Worm (Caenorhabditis elegans) whole organism, L1 larva: Measurements from ENCODE around the gene C03B8.3.

ENCODE experiments used
- C04F5.9 ChIP-seq: sonication (generic microtip); optimal IDR thresholded peaks from 2 replicates; lab custom pipeline; 2016; ENCODE audit warnings: missing genetic modification characterization, missing compliant biosample characterization
- C34B4.2 ChIP-seq: sonication (generic microtip); optimal IDR thresholded peaks from 2 replicates; lab custom pipeline; 2017; ENCODE audit warnings: mild to moderate bottlenecking, missing genetic modification characterization, missing compliant biosample characterization
- F16B12.6 ChIP-seq: fragments of 150-350 bp; optimal IDR thresholded peaks from 2 replicates; lab custom pipeline; 2014; ENCODE audit warnings: missing biosample characterization, missing genetic modification characterization
- ama-1 ChIP-seq: fragments of 150-350 bp; optimal IDR thresholded peaks from 2 replicates; lab custom pipeline; 2014
- ceh-8 ChIP-seq: fragments of 200-800 bp; sonication (Bioruptor generic); optimal IDR thresholded peaks from 2 replicates; lab custom pipeline; 2018; ENCODE audit warnings: mild to moderate bottlenecking, missing genetic modification characterization, moderate library complexity, missing compliant biosample characterization
- ceh-90 ChIP-seq: sonication (generic microtip); optimal IDR thresholded peaks from 2 replicates; lab custom pipeline; 2016; ENCODE audit warnings: missing genetic modification characterization, missing compliant biosample characterization
- dpl-1 ChIP-seq, 3 experiments: fragments of 150-350 bp in 2 of 3; sonication (generic microtip) in 1 of 3; optimal IDR thresholded peaks; 2 replicates each; lab custom pipeline; 2014 to 2017; ENCODE audit warnings: missing biosample characterization in 3 of 3, missing genetic modification characterization in 3 of 3, missing genetic modification reagents in 3 of 3
- efl-1 ChIP-seq, 4 experiments: fragments of 150-350 bp; optimal IDR thresholded peaks in 3 of 4; peaks in 1 of 4; 1 replicate in 1 of 4; 2 replicates in 3 of 4; lab custom pipeline; 2014; ENCODE audit warnings: missing biosample characterization in 2 of 4, missing genetic modification characterization in 2 of 4, missing genetic modification reagents in 2 of 4
- efl-3 ChIP-seq: fragments of 200-800 bp; sonication (Bioruptor generic); optimal IDR thresholded peaks from 2 replicates; lab custom pipeline; 2018; ENCODE audit warnings: mild to moderate bottlenecking, missing genetic modification characterization, missing compliant biosample characterization
- egl-13 ChIP-seq: sonication (generic microtip); optimal IDR thresholded peaks from 2 replicates; lab custom pipeline; 2016; ENCODE audit warnings: missing genotype, missing genetic modification reagents, missing genetic modification characterization, missing compliant biosample characterization
- elt-2 ChIP-seq: sonication (generic microtip); optimal IDR thresholded peaks from 2 replicates; lab custom pipeline; 2016; ENCODE audit warnings: missing genetic modification characterization, mild to moderate bottlenecking, inconsistent platforms, missing compliant biosample characterization, missing genetic modification reagents
- fkh-10 ChIP-seq: sonication (generic microtip); optimal IDR thresholded peaks from 2 replicates; lab custom pipeline; 2017; ENCODE audit warnings: missing biosample characterization, missing genetic modification reagents, missing genetic modification characterization
- grh-1 ChIP-seq: fragments of 200-800 bp; sonication (Bioruptor generic); IDR thresholded peaks from 2 replicates; pipeline ENCODE4 v1.3.6; 2022; ENCODE audit warnings: missing genetic modification reagents, missing genetic modification characterization, missing compliant biosample characterization
- hlh-17 ChIP-seq: fragments of 200-800 bp; sonication (Bioruptor generic); optimal IDR thresholded peaks from 2 replicates; lab custom pipeline; 2018; ENCODE audit warnings: missing genetic modification characterization, mild to moderate bottlenecking, missing compliant biosample characterization, moderate library complexity, borderline replicate concordance
- hlh-4 ChIP-seq: sonication (generic microtip); optimal IDR thresholded peaks from 2 replicates; lab custom pipeline; 2016; ENCODE audit warnings: mild to moderate bottlenecking, missing genetic modification characterization, missing compliant biosample characterization
- hpl-2 ChIP-seq: fragments of 150-350 bp; optimal IDR thresholded peaks from 2 replicates; lab custom pipeline; 2014; ENCODE audit warnings: missing biosample characterization, missing genetic modification reagents, missing genetic modification characterization
- irx-1 ChIP-seq: sonication (generic microtip); optimal IDR thresholded peaks from 2 replicates; lab custom pipeline; 2016; ENCODE audit warnings: missing genetic modification characterization, missing compliant biosample characterization
- isw-1 ChIP-seq: fragments of 200-800 bp; sonication (Bioruptor generic); IDR thresholded peaks from 2 replicates; pipeline ENCODE4 v1.3.6; 2022; ENCODE audit warnings: missing genetic modification characterization, missing compliant biosample characterization
- lin-13 ChIP-seq: fragments of 150-350 bp; optimal IDR thresholded peaks from 2 replicates; lab custom pipeline; 2014; ENCODE audit warnings: missing biosample characterization, missing genetic modification reagents, missing genetic modification characterization
- lin-15B ChIP-seq: fragments of 150-350 bp; sonication (generic microtip); optimal IDR thresholded peaks from 3 replicates; lab custom pipeline; 2014; ENCODE audit warnings: missing biosample characterization, missing genetic modification characterization
- lir-3 ChIP-seq: sonication (generic microtip); optimal IDR thresholded peaks from 2 replicates; lab custom pipeline; 2016; ENCODE audit warnings: mild to moderate bottlenecking, missing genetic modification characterization, moderate library complexity, missing compliant biosample characterization; ENCODE audit not compliant: poor library complexity
- lsy-2 ChIP-seq, 2 experiments: fragments of 150-350 bp; optimal IDR thresholded peaks; 2 replicates each; lab custom pipeline; 2014; ENCODE audit warnings: missing biosample characterization in 2 of 2, missing genetic modification characterization in 2 of 2
- mab-9 ChIP-seq: fragments of 200-800 bp; sonication (Bioruptor generic); IDR thresholded peaks from 2 replicates; pipeline ENCODE4 v1.3.6; 2022; ENCODE audit warnings: missing genetic modification reagents, missing genetic modification characterization, missing compliant biosample characterization
- mdl-1 ChIP-seq, 2 experiments: fragments of 150-350 bp; optimal IDR thresholded peaks; 2 replicates each; lab custom pipeline; 2014 to 2017; ENCODE audit warnings: missing biosample characterization in 2 of 2, missing genetic modification characterization in 2 of 2, inconsistent platforms in 1 of 2
- nhr-12 ChIP-seq: sonication (generic microtip); optimal IDR thresholded peaks from 2 replicates; lab custom pipeline; 2017; ENCODE audit warnings: missing biosample characterization, missing genetic modification characterization
- nhr-19 ChIP-seq: fragments of 200-800 bp; sonication (Bioruptor generic); conservative IDR thresholded peaks from 2 replicates; pipeline ENCODE4 v1.3.6; 2022; ENCODE audit warnings: missing genetic modification characterization, missing compliant biosample characterization
- nhr-237 ChIP-seq: fragments of 150-350 bp; optimal IDR thresholded peaks from 2 replicates; lab custom pipeline; 2014; ENCODE audit warnings: missing biosample characterization, missing genetic modification characterization
- nhr-28 ChIP-seq: fragments of 150-350 bp; optimal IDR thresholded peaks from 2 replicates; lab custom pipeline; 2014; ENCODE audit warnings: missing biosample characterization, missing genetic modification characterization
- nhr-71 ChIP-seq: sonication (generic microtip); optimal IDR thresholded peaks from 2 replicates; lab custom pipeline; 2016; ENCODE audit warnings: mild to moderate bottlenecking, missing genetic modification characterization, moderate library complexity, missing compliant biosample characterization
- nhr-76 ChIP-seq: sonication (generic microtip); optimal IDR thresholded peaks from 2 replicates; lab custom pipeline; 2017; ENCODE audit warnings: missing biosample characterization, missing genetic modification characterization
- nhr-77 ChIP-seq: fragments of 150-350 bp; optimal IDR thresholded peaks from 2 replicates; lab custom pipeline; 2014; ENCODE audit warnings: missing biosample characterization, missing genetic modification characterization
- nhr-90 ChIP-seq: sonication (generic microtip); optimal IDR thresholded peaks from 2 replicates; lab custom pipeline; 2016; ENCODE audit warnings: mild to moderate bottlenecking, missing genetic modification characterization, missing compliant biosample characterization; ENCODE audit not compliant: poor library complexity
- pag-3 ChIP-seq: sonication (generic microtip); optimal IDR thresholded peaks from 2 replicates; lab custom pipeline; 2017; ENCODE audit warnings: missing genetic modification characterization, mild to moderate bottlenecking, missing compliant biosample characterization, antibody characterized with exemption, borderline replicate concordance; ENCODE audit not compliant: insufficient read depth
- pax-3 ChIP-seq: fragments of 200-800 bp; sonication (Bioruptor generic); optimal IDR thresholded peaks from 2 replicates; lab custom pipeline; 2018; ENCODE audit warnings: mild to moderate bottlenecking, missing genetic modification characterization, moderate library complexity, missing compliant biosample characterization
- pqm-1 ChIP-seq: sonication (generic microtip); optimal IDR thresholded peaks from 3 replicates; lab custom pipeline; 2017; ENCODE audit warnings: missing biosample characterization, missing genetic modification characterization
- rnt-1 ChIP-seq: sonication (generic microtip); optimal IDR thresholded peaks from 2 replicates; lab custom pipeline; 2016; ENCODE audit warnings: mild to moderate bottlenecking, missing genetic modification characterization, moderate library complexity, missing compliant biosample characterization
- snpc-4 ChIP-seq: fragments of 150-350 bp; optimal IDR thresholded peaks from 2 replicates; lab custom pipeline; 2014; ENCODE audit warnings: missing biosample characterization, missing genetic modification characterization
- snu-23 ChIP-seq: sonication (generic microtip); optimal IDR thresholded peaks from 2 replicates; lab custom pipeline; 2016; ENCODE audit warnings: missing genetic modification characterization, missing compliant biosample characterization
- sup-37 ChIP-seq: fragments of 200-800 bp; sonication (Bioruptor generic); optimal IDR thresholded peaks from 2 replicates; lab custom pipeline; 2018; ENCODE audit warnings: mild to moderate bottlenecking, missing genetic modification characterization, missing compliant biosample characterization
- tbx-2 ChIP-seq: sonication (generic microtip); optimal IDR thresholded peaks from 2 replicates; lab custom pipeline; 2016; ENCODE audit warnings: missing genetic modification characterization, missing compliant biosample characterization
- tlp-1 ChIP-seq: fragments of 150-350 bp; optimal IDR thresholded peaks from 2 replicates; lab custom pipeline; 2014; ENCODE audit warnings: missing biosample characterization, missing genetic modification characterization
- unc-86 ChIP-seq: sonication (generic microtip); optimal IDR thresholded peaks from 2 replicates; lab custom pipeline; 2016; ENCODE audit warnings: missing genetic modification characterization, missing compliant biosample characterization
- unc-98 ChIP-seq: fragments of 200-800 bp; sonication (Bioruptor generic); IDR thresholded peaks from 2 replicates; pipeline ENCODE4 v1.3.6; 2022; ENCODE audit warnings: missing genetic modification characterization, missing compliant biosample characterization
- vab-15 ChIP-seq: sonication (generic microtip); optimal IDR thresholded peaks from 2 replicates; lab custom pipeline; 2017; ENCODE audit warnings: missing genotype, mild to moderate bottlenecking, missing genetic modification characterization, missing compliant biosample characterization
- ztf-11 ChIP-seq, 2 experiments: sonication (generic microtip); optimal IDR thresholded peaks; 2 replicates each; lab custom pipeline; 2016 to 2017; ENCODE audit warnings: missing genetic modification characterization in 2 of 2, missing biosample characterization in 1 of 2, missing compliant biosample characterization in 1 of 2
- ztf-4 ChIP-seq: fragments of 150-350 bp; optimal IDR thresholded peaks from 2 replicates; lab custom pipeline; 2014; ENCODE audit warnings: missing biosample characterization, missing genetic modification characterization

Gene C03B8.3

ce11 chrIII:7710943-7711342 is 1.2 kb upstream of the C03B8.3 start (continued):
- TF ChIP-seq isw-1 = no peak
- peak; percentile 86 for TF ChIP-seq lin-13 (GFP tag; lab: Kevin White, UChicago)
- TF ChIP-seq egl-13 = no peak
- TF ChIP-seq ama-1 (lab: Kevin White, UChicago) = no peak
- no peak for TF ChIP-seq hpl-2 (GFP tag; lab: Kevin White, UChicago)
- no peak for TF ChIP-seq C04F5.9 (tag; lab: Kevin White, UChicago)
- no peak for TF ChIP-seq grh-1 (GFP tag; lab: Robert Waterston, UW)
- no peak for TF ChIP-seq irx-1 (tag; lab: Kevin White, UChicago)
- TF ChIP-seq nhr-77 = no peak
- no peak for TF ChIP-seq unc-86 (tag; lab: Kevin White, UChicago)
- TF ChIP-seq elt-2 = no peak
- TF ChIP-seq fkh-10 (GFP tag; lab: Kevin White, UChicago) = no peak
- no peak for TF ChIP-seq mab-9

- no peak for TF ChIP-seq snpc-4 (tag; lab: Kevin White, UChicago)
- no peak for TF ChIP-seq efl-1 (optimal IDR thresholded peaks at IDR 0.05; lab: Kevin White, UChicago)
- peak in 1 of 2 experiments; percentile 5 for TF ChIP-seq efl-1 (GFP tag; optimal IDR thresholded peaks at IDR 0.05 in 1 of 2; lab: Kevin White, UChicago)
Observed at ce11 chrIII:7711495-7711894, 614 bp upstream of the C03B8.3 start.

DNA sequence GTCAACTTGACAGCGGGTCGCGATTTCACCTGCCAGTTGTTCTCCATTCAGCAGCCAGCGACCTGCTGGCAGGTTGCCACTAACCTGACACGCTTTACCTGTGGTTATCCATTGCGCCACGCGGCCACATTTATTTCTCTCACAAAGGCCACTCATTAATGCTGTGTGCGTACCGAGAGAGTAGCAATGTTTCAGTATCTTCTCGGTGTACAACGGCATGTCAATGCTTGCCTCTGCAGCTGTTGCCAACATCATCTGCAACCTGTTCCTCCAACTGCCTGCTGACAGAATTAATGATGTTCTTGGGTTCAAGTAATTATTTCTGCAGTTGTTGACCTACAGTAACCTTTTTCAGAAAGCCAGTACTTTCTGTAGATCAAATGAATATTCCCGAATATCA is 4.4 kb downstream of the C03B8.3 start:
- TF ChIP-seq nhr-28 (tag; lab: Kevin White, UChicago) (no peak), pag-3 (no peak), C34B4.2 (no peak), efl-1 (optimal IDR thresholded peaks at IDR 0.05; lab: Kevin White, UChicago) (no peak), efl-1 (GFP tag; optimal IDR thresholded peaks at IDR 0.05 in 1 of 2; lab: Kevin White, UChicago) (peak in 1 of 2 experiments; percentile 79), ztf-11 (tag; optimal IDR thresholded peaks at IDR 0.05; lab: Kevin White, UChicago) (no peak), pax-3 (tag; lab: Kevin White, UChicago) (no peak), lsy-2 (tag; optimal IDR thresholded peaks at IDR 0.05; lab: Kevin White, UChicago) (no peak)

ce11 chrIII:7718318-7718717 is 6.2 kb downstream of the C03B8.3 start:
- TF ChIP-seq nhr-90 (tag; lab: Kevin White, UChicago) (peak; percentile 53), nhr-76 (tag; lab: Kevin White, UChicago) (no peak), lin-13 (GFP tag; lab: Kevin White, UChicago) (peak; percentile 84), mdl-1 (tag; optimal IDR thresholded peaks at IDR 0.05; lab: Kevin White, UChicago) (peak in 1 of 2 experiments; percentile 82), isw-1 (no peak), pqm-1 (tag; lab: Kevin White, UChicago) (no peak), unc-98 (GFP tag; lab: Robert Waterston, UW) (no peak), vab-15 (tag; lab: Kevin White, UChicago) (no peak), lsy-2 (tag; optimal IDR thresholded peaks at IDR 0.05; lab: Kevin White, UChicago) (peak; percentile 64 to 73), lir-3 (tag; lab: Kevin White, UChicago) (peak; percentile 27), F16B12.6 (tag; lab: Kevin White, UChicago) (no peak), ceh-8 (GFP tag; lab: Kevin White, UChicago) (no peak), ztf-11 (tag; optimal IDR thresholded peaks at IDR 0.05; lab: Kevin White, UChicago) (no peak), dpl-1 (GFP tag; optimal IDR thresholded peaks at IDR 0.05; lab: Kevin White, UChicago) (peak; percentile 44 to 56 (median 52)), hlh-4 (no peak), nhr-77 (peak; percentile 73), snu-23 (GFP tag; lab: Kevin White, UChicago) (peak; percentile 90), nhr-19 (peak; percentile 62), pag-3 (peak; percentile 14), rnt-1 (tag; lab: Kevin White, UChicago) (peak; percentile 67), ceh-90 (tag; lab: Kevin White, UChicago) (no peak), sup-37 (no peak), ztf-4 (tag; lab: Kevin White, UChicago) (peak; percentile 68), nhr-237 (tag; lab: Kevin White, UChicago) (peak; percentile 74), tbx-2 (tag; lab: Kevin White, UChicago) (peak; percentile 62), nhr-12 (no peak), lin-15B (tag; lab: Kevin White, UChicago) (peak; percentile 18), egl-13 (no peak), tlp-1 (tag; lab: Kevin White, UChicago) (no peak), efl-3 (GFP tag; lab: Kevin White, UChicago) (no peak), hlh-17 (GFP tag; lab: Kevin White, UChicago) (no peak), nhr-71 (peak; percentile 86)
